Worm (Caenorhabditis elegans) whole organism, L4 larva: ENCODE measurements around the gene clpr-2.
A peak's percentile ranks its signal among the peaks of the same experiment; 100 is the strongest.

Experiments
- F37D6.2 ChIP-seq: sonication (generic microtip); optimal IDR thresholded peaks from 2 replicates; lab custom pipeline; 2016; ENCODE audit warnings: mild to moderate bottlenecking, missing genetic modification characterization, missing compliant biosample characterization
- F44E2.7 ChIP-seq: fragments of 200-800 bp; sonication (Bioruptor generic); IDR thresholded peaks from 2 replicates; pipeline ENCODE4 v2.1.2; 2022; ENCODE audit warnings: missing genetic modification characterization, missing compliant biosample characterization
- F49E8.2 ChIP-seq: sonication (generic microtip); optimal IDR thresholded peaks from 2 replicates; lab custom pipeline; 2016; ENCODE audit warnings: missing compliant biosample characterization, mild to moderate bottlenecking, missing genetic modification characterization, borderline replicate concordance
- T26A8.4 ChIP-seq: fragments of 200-800 bp; sonication (Bioruptor generic); IDR thresholded peaks from 2 replicates; pipeline ENCODE4 v1.3.6; 2022; ENCODE audit warnings: missing genetic modification characterization, missing compliant biosample characterization
- Y5F2A.4 ChIP-seq: fragments of 200-800 bp; sonication (Bioruptor generic); optimal IDR thresholded peaks from 2 replicates; lab custom pipeline; 2018; ENCODE audit warnings: mild to moderate bottlenecking, missing genetic modification characterization, missing compliant biosample characterization
- ZK337.2 ChIP-seq: fragments of 200-800 bp; sonication (Bioruptor generic); IDR thresholded peaks from 2 replicates; pipeline ENCODE4 v1.3.6; 2022; ENCODE audit warnings: missing genetic modification reagents, missing genetic modification characterization, missing compliant biosample characterization
- aha-1 ChIP-seq: fragments of 150-350 bp; peaks from one replicate; lab custom pipeline; 2014; ENCODE audit warnings: missing biosample characterization, missing genetic modification characterization
- aly-2 ChIP-seq: sonication (generic microtip); optimal IDR thresholded peaks from 2 replicates; lab custom pipeline; 2018; ENCODE audit warnings: missing biosample characterization, missing genetic modification characterization
- ama-1 ChIP-seq: fragments of 150-350 bp; optimal IDR thresholded peaks from 2 replicates; lab custom pipeline; 2014; ENCODE audit warnings: inconsistent platforms, mixed read lengths
- ceh-28 ChIP-seq: fragments of 150-350 bp; optimal IDR thresholded peaks from 2 replicates; lab custom pipeline; 2014; ENCODE audit warnings: missing biosample characterization, missing genetic modification reagents, missing genetic modification characterization
- ceh-32 ChIP-seq: sonication (generic microtip); optimal IDR thresholded peaks from 2 replicates; lab custom pipeline; 2016; ENCODE audit warnings: mild to moderate bottlenecking, missing genetic modification characterization, missing compliant biosample characterization; ENCODE audit not compliant: poor library complexity
- ceh-44 ChIP-seq: fragments of 200-800 bp; sonication (Bioruptor generic); IDR thresholded peaks from 2 replicates; pipeline ENCODE4 v1.3.6; 2022; ENCODE audit warnings: missing genetic modification reagents, missing genetic modification characterization, missing compliant biosample characterization
- daf-19 ChIP-seq: fragments of 200-800 bp; sonication (Bioruptor generic); conservative IDR thresholded peaks from 2 replicates; pipeline ENCODE4 v1.3.6; 2022; ENCODE audit warnings: missing genetic modification characterization, missing compliant biosample characterization
- dmd-9 ChIP-seq: fragments of 200-800 bp; sonication (Bioruptor generic); IDR thresholded peaks from 2 replicates; pipeline ENCODE4 v1.3.6; 2022; ENCODE audit warnings: missing genetic modification reagents, missing genetic modification characterization, missing compliant biosample characterization
- dpl-1 ChIP-seq: fragments of 150-350 bp; optimal IDR thresholded peaks from 2 replicates; lab custom pipeline; 2014; ENCODE audit warnings: missing biosample characterization, missing genetic modification reagents, missing genetic modification characterization
- duxl-1 ChIP-seq: sonication (generic microtip); optimal IDR thresholded peaks from 2 replicates; lab custom pipeline; 2016; ENCODE audit warnings: mild to moderate bottlenecking, missing genetic modification characterization, moderate library complexity, missing compliant biosample characterization; ENCODE audit not compliant: poor library complexity
- dve-1 ChIP-seq: sonication (generic microtip); optimal IDR thresholded peaks from 2 replicates; lab custom pipeline; 2017; ENCODE audit warnings: antibody characterized with exemption, mild to moderate bottlenecking, missing genetic modification characterization, missing compliant biosample characterization; ENCODE audit not compliant: insufficient read depth
- fkh-10 ChIP-seq: fragments of 150-350 bp; optimal IDR thresholded peaks from 2 replicates; lab custom pipeline; 2014; ENCODE audit warnings: missing biosample characterization, missing genetic modification reagents, missing genetic modification characterization
- fos-1 ChIP-seq: fragments of 150-350 bp; optimal IDR thresholded peaks from 2 replicates; lab custom pipeline; 2014; ENCODE audit warnings: missing biosample characterization, missing genetic modification characterization
- hlh-11 ChIP-seq: fragments of 200-800 bp; sonication (Bioruptor generic); optimal IDR thresholded peaks from 2 replicates; lab custom pipeline; 2018; ENCODE audit warnings: mild to moderate bottlenecking, missing genetic modification characterization, missing compliant biosample characterization
- hlh-30 ChIP-seq: sonication (generic microtip); optimal IDR thresholded peaks from 2 replicates; lab custom pipeline; 2017; ENCODE audit warnings: antibody characterized with exemption, mild to moderate bottlenecking, missing genetic modification characterization, missing compliant biosample characterization; ENCODE audit not compliant: insufficient read depth
- jun-1 ChIP-seq: fragments of 150-350 bp; optimal IDR thresholded peaks from 2 replicates; lab custom pipeline; 2014; ENCODE audit warnings: missing biosample characterization, missing genetic modification reagents, missing genetic modification characterization
- lim-7 ChIP-seq: fragments of 200-800 bp; sonication (Bioruptor generic); IDR thresholded peaks from 2 replicates; pipeline ENCODE4 v1.3.6; 2022; ENCODE audit warnings: missing genetic modification characterization, missing compliant biosample characterization
- lin-1 ChIP-seq: fragments of 200-800 bp; sonication (Bioruptor generic); IDR thresholded peaks from 2 replicates; pipeline ENCODE4 v1.3.6; 2022; ENCODE audit warnings: missing genetic modification reagents, missing genetic modification characterization, missing compliant biosample characterization
- lin-13 ChIP-seq: fragments of 150-350 bp; optimal IDR thresholded peaks from 2 replicates; lab custom pipeline; 2014; ENCODE audit warnings: missing biosample characterization, missing genetic modification reagents, missing genetic modification characterization
- lsy-2 ChIP-seq, 2 experiments: fragments of 150-350 bp in 1 of 2; sonication (generic microtip) in 1 of 2; optimal IDR thresholded peaks; 2 replicates each; lab custom pipeline; 2014 to 2017; ENCODE audit warnings: missing biosample characterization in 2 of 2, missing genetic modification characterization in 2 of 2
- madf-9 ChIP-seq: fragments of 200-800 bp; sonication (Bioruptor generic); conservative IDR thresholded peaks from 2 replicates; pipeline ENCODE4 v1.3.6; 2022; ENCODE audit warnings: missing genetic modification reagents, missing genetic modification characterization, missing compliant biosample characterization
- mdt-29 ChIP-seq: fragments of 200-800 bp; sonication (Bioruptor generic); IDR thresholded peaks from 2 replicates; pipeline ENCODE4 v1.3.6; 2022; ENCODE audit warnings: missing genetic modification reagents, missing genetic modification characterization, missing compliant biosample characterization
- mes-2 ChIP-seq: sonication (generic microtip); optimal IDR thresholded peaks from 2 replicates; lab custom pipeline; 2016; ENCODE audit warnings: missing genotype, mild to moderate bottlenecking, missing genetic modification characterization, missing compliant biosample characterization; ENCODE audit not compliant: poor library complexity, severe bottlenecking
- mxl-2 ChIP-seq: fragments of 200-800 bp; sonication (Bioruptor generic); conservative IDR thresholded peaks from 2 replicates; pipeline ENCODE4 v1.3.6; 2022; ENCODE audit warnings: missing genetic modification reagents, missing genetic modification characterization, missing compliant biosample characterization
- mxl-3 ChIP-seq: fragments of 200-800 bp; sonication (Bioruptor generic); optimal IDR thresholded peaks from 2 replicates; lab custom pipeline; 2018; ENCODE audit warnings: mild to moderate bottlenecking, missing genetic modification characterization, missing compliant biosample characterization
- nhr-11 ChIP-seq: fragments of 150-350 bp; optimal IDR thresholded peaks from 2 replicates; lab custom pipeline; 2014; ENCODE audit warnings: missing biosample characterization, missing genetic modification characterization
- nhr-111 ChIP-seq: fragments of 200-800 bp; sonication (Bioruptor generic); optimal IDR thresholded peaks from 2 replicates; lab custom pipeline; 2018; ENCODE audit warnings: mild to moderate bottlenecking, missing genetic modification characterization, missing compliant biosample characterization
- nhr-237 ChIP-seq: sonication (generic microtip); optimal IDR thresholded peaks from 2 replicates; lab custom pipeline; 2017; ENCODE audit warnings: missing biosample characterization, missing genetic modification characterization
- nhr-25 ChIP-seq: sonication (generic microtip); optimal IDR thresholded peaks from 2 replicates; lab custom pipeline; 2017; ENCODE audit warnings: missing genetic modification characterization, mild to moderate bottlenecking, missing compliant biosample characterization, antibody characterized with exemption, moderate library complexity, borderline replicate concordance; ENCODE audit not compliant: insufficient read depth
- nhr-28 ChIP-seq: fragments of 150-350 bp; optimal IDR thresholded peaks from 2 replicates; lab custom pipeline; 2014; ENCODE audit warnings: missing biosample characterization, missing genetic modification characterization
- nhr-41 ChIP-seq: fragments of 200-800 bp; sonication (Bioruptor generic); IDR thresholded peaks from 2 replicates; pipeline ENCODE4 v1.3.6; 2022; ENCODE audit warnings: missing genetic modification reagents, missing genetic modification characterization, missing compliant biosample characterization
- php-3 ChIP-seq: fragments of 200-800 bp; sonication (Bioruptor generic); IDR thresholded peaks from 2 replicates; pipeline ENCODE4 v1.3.6; 2022; ENCODE audit warnings: missing genetic modification reagents, missing genetic modification characterization, missing compliant biosample characterization
- pqm-1 ChIP-seq: sonication (generic microtip); optimal IDR thresholded peaks from 2 replicates; lab custom pipeline; 2017; ENCODE audit warnings: missing biosample characterization, missing genetic modification characterization
- saeg-2 ChIP-seq: fragments of 200-800 bp; sonication (Bioruptor generic); IDR thresholded peaks from 2 replicates; pipeline ENCODE4 v1.3.6; 2022; ENCODE audit warnings: missing genetic modification reagents, missing genetic modification characterization, missing compliant biosample characterization
- sdz-12 ChIP-seq: fragments of 200-800 bp; sonication (Bioruptor generic); optimal IDR thresholded peaks from 2 replicates; lab custom pipeline; 2018; ENCODE audit warnings: mild to moderate bottlenecking, missing genetic modification characterization, missing compliant biosample characterization
- snpc-1.2 ChIP-seq: fragments of 200-800 bp; sonication (Bioruptor generic); IDR thresholded peaks from 2 replicates; pipeline ENCODE4 v1.3.6; 2022; ENCODE audit warnings: missing genetic modification reagents, missing genetic modification characterization, missing compliant biosample characterization
- spr-3 ChIP-seq: fragments of 200-800 bp; sonication (Bioruptor generic); optimal IDR thresholded peaks from 2 replicates; lab custom pipeline; 2018; ENCODE audit warnings: mild to moderate bottlenecking, missing genetic modification characterization, missing compliant biosample characterization
- tra-1 ChIP-seq: fragments of 200-800 bp; sonication (Bioruptor generic); IDR thresholded peaks from 2 replicates; pipeline ENCODE4 v1.3.6; 2022; ENCODE audit warnings: missing genetic modification reagents, missing genetic modification characterization, missing compliant biosample characterization
- unc-130 ChIP-seq: sonication (generic microtip); optimal IDR thresholded peaks from 2 replicates; lab custom pipeline; 2016; ENCODE audit warnings: missing genetic modification reagents, missing genetic modification characterization, missing compliant biosample characterization
- unc-39 ChIP-seq: sonication (generic microtip); optimal IDR thresholded peaks from 2 replicates; lab custom pipeline; 2017; ENCODE audit warnings: missing biosample characterization, missing genetic modification characterization
- vab-7 ChIP-seq: fragments of 200-800 bp; sonication (Bioruptor generic); IDR thresholded peaks from 2 replicates; pipeline ENCODE4 v1.3.6; 2022; ENCODE audit warnings: missing genetic modification reagents, missing genetic modification characterization, missing compliant biosample characterization
- zag-1 ChIP-seq: fragments of 150-350 bp; optimal IDR thresholded peaks from 2 replicates; lab custom pipeline; 2014; ENCODE audit warnings: missing biosample characterization, missing genetic modification characterization
- zip-11 ChIP-seq: fragments of 200-800 bp; sonication (Bioruptor generic); IDR thresholded peaks from 2 replicates; pipeline ENCODE4 v1.3.6; 2022; ENCODE audit warnings: missing genetic modification characterization, missing compliant biosample characterization

clpr-2 gene

DNA sequence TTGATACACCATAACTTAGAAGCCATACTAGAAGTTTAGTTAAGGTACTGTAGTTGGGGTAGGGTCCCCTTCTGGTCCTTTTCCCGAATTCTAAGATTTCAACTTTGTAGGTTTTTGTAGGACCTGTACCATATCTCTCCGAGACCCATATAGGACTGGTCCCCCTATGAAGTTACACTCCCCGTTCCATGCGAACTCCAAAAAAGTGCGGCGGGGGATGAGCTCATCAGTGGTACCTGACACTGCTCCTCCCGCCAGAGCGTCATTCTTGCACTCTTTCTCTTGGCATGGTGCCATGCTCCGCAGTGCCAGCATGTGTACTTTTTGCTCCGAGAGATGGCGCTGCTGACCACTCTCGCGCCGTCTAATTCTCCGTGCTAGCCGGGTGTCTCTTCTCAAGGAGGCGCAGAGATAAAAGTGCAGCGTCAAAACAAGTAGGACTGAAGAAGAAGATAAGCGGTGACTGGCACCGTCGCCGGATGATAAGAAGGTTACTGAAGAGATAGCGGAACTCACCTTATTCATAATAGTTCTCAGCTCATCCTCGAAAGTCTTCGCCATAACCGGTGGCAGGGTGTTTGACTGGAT is 19.2 kb upstream of the clpr-2 start (continued):
- no peak for TF ChIP-seq lin-13
- TF ChIP-seq nhr-11 (tag; lab: Kevin White, UChicago), result no peak
- TF ChIP-seq vab-7 (GFP tag; lab: Robert Waterston, UW), result 0 out of 2 replicates have a peak, but pooled peaks have one; percentile 17
- no peak for TF ChIP-seq spr-3 (GFP tag; lab: Kevin White, UChicago)
- TF ChIP-seq ceh-44 (GFP tag; lab: Robert Waterston, UW), result no peak
- no peak for TF ChIP-seq ama-1 (lab: Kevin White, UChicago)
- no peak for TF ChIP-seq dmd-9 (GFP tag; lab: Robert Waterston, UW)
- no peak for TF ChIP-seq unc-39 (tag; lab: Kevin White, UChicago)
- no peak for TF ChIP-seq unc-130 (GFP tag; lab: Kevin White, UChicago)
- no peak for TF ChIP-seq F49E8.2 (tag; lab: Kevin White, UChicago)
- TF ChIP-seq ceh-32, result no peak
- no peak for TF ChIP-seq daf-19 (GFP tag; lab: Robert Waterston, UW)
- no peak for TF ChIP-seq lim-7
- no peak for TF ChIP-seq Y5F2A.4 (GFP tag; lab: Kevin White, UChicago)
- peak; percentile 62 for TF ChIP-seq duxl-1
- TF ChIP-seq jun-1 (tag; lab: Kevin White, UChicago), result no peak

DNA sequence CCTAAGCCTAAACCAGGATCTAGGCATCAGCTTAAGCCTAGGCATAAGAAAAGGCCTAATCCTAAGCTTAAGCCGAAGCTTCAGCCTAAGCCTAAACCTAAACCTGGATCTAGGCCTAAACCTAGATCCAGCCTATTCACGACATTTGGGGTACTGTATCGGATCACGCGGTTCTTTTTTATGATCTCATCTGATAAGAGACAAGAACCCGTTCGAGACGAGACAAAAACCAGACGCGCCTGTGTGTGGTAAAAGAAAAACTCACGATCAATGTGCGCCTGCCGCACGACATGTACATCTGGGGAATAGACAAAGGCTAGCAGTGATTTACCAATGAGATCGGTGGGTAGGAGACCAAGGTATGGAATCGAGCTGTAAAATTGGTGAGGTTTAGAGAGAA is 18.3 kb upstream of the clpr-2 start:
- TF ChIP-seq dve-1 (tag; lab: Kevin White, UChicago) (no peak), saeg-2 (GFP tag; lab: Robert Waterston, UW) (no peak), hlh-30 (tag; lab: Kevin White, UChicago) (peak; percentile 42), nhr-237 (no peak), T26A8.4 (GFP tag; lab: Robert Waterston, UW) (peak; percentile 19; the same call in 1 of the 2 replicates), php-3 (GFP tag; lab: Robert Waterston, UW) (no peak), lsy-2 (tag; optimal IDR thresholded peaks at IDR 0.05; lab: Kevin White, UChicago) (peak in 1 of 2 experiments; percentile 62), mxl-3 (GFP tag; lab: Kevin White, UChicago) (peak; percentile 68), nhr-11 (tag; lab: Kevin White, UChicago) (no peak), hlh-11 (tag; lab: Kevin White, UChicago) (peak; percentile 71), lin-1 (GFP tag; lab: Robert Waterston, UW) (no peak), ceh-44 (GFP tag; lab: Robert Waterston, UW) (no peak), tra-1 (GFP tag; lab: Robert Waterston, UW) (no peak), fos-1 (tag; lab: Kevin White, UChicago) (no peak), aly-2 (no peak), zag-1 (no peak), F37D6.2 (no peak), madf-9 (GFP tag; lab: Robert Waterston, UW) (no peak), ZK337.2 (GFP tag; lab: Robert Waterston, UW) (no peak), mdt-29 (no peak), sdz-12 (GFP tag; lab: Kevin White, UChicago) (no peak), aha-1 (tag; lab: Kevin White, UChicago) (no peak), pqm-1 (tag; lab: Kevin White, UChicago) (no peak), spr-3 (GFP tag; lab: Kevin White, UChicago) (no peak), nhr-111 (GFP tag; lab: Kevin White, UChicago) (no peak), F44E2.7 (GFP tag; lab: Robert Waterston, UW) (no peak), mxl-2 (no peak), mes-2 (tag; lab: Kevin White, UChicago) (no peak), nhr-41 (GFP tag; lab: Robert Waterston, UW) (no peak), ama-1 (lab: Kevin White, UChicago) (no peak), nhr-28 (peak; percentile 27), zip-11 (GFP tag; lab: Robert Waterston, UW) (no peak), unc-39 (tag; lab: Kevin White, UChicago) (no peak), daf-19 (GFP tag; lab: Robert Waterston, UW) (no peak), dpl-1 (no peak), fkh-10 (no peak), nhr-25 (tag; lab: Kevin White, UChicago) (no peak), ceh-28 (tag; lab: Kevin White, UChicago) (no peak), snpc-1.2 (GFP tag; lab: Robert Waterston, UW) (no peak)
